Worm (Caenorhabditis elegans) whole organism, late embryonic: ENCODE results near the gene nhr-121.

ENCODE experiments used
- F13H6.1 ChIP-seq: sonication (generic microtip); optimal IDR thresholded peaks from 2 replicates; lab custom pipeline; 2016; ENCODE audit warnings: missing genetic modification characterization, missing compliant biosample characterization
- ama-1 ChIP-seq: fragments of 150-350 bp; optimal IDR thresholded peaks from 2 replicates; lab custom pipeline; 2014
- ceh-14 ChIP-seq: sonication (generic microtip); optimal IDR thresholded peaks from 2 replicates; lab custom pipeline; 2016; ENCODE audit warnings: missing genotype, missing genetic modification characterization, missing compliant biosample characterization
- ceh-18 ChIP-seq: sonication (generic microtip); optimal IDR thresholded peaks from 2 replicates; lab custom pipeline; 2016; ENCODE audit warnings: missing genetic modification characterization, missing compliant biosample characterization
- ceh-19 ChIP-seq: fragments of 200-800 bp; sonication (Bioruptor generic); optimal IDR thresholded peaks from 2 replicates; lab custom pipeline; 2018; ENCODE audit warnings: mild to moderate bottlenecking, missing genetic modification characterization, missing compliant biosample characterization
- ceh-22 ChIP-seq: sonication (generic microtip); optimal IDR thresholded peaks from 2 replicates; lab custom pipeline; 2017; ENCODE audit warnings: missing biosample characterization, missing genetic modification characterization
- ceh-24 ChIP-seq: sonication (generic microtip); optimal IDR thresholded peaks from 2 replicates; lab custom pipeline; 2016; ENCODE audit warnings: mild to moderate bottlenecking, missing genetic modification characterization, missing compliant biosample characterization
- ceh-30 ChIP-seq: fragments of 150-350 bp; optimal IDR thresholded peaks from 2 replicates; lab custom pipeline; 2014; ENCODE audit warnings: missing biosample characterization, missing genetic modification characterization
- ceh-34 ChIP-seq: sonication (generic microtip); optimal IDR thresholded peaks from 2 replicates; lab custom pipeline; 2016; ENCODE audit warnings: mild to moderate bottlenecking, missing genetic modification characterization, missing compliant biosample characterization
- ceh-45 ChIP-seq: fragments of 200-800 bp; sonication (Bioruptor generic); IDR thresholded peaks from 2 replicates; pipeline ENCODE4 v1.3.6; 2022; ENCODE audit warnings: missing genetic modification reagents, missing genetic modification characterization, missing compliant biosample characterization
- ceh-48 ChIP-seq: sonication (generic microtip); optimal IDR thresholded peaks from 2 replicates; lab custom pipeline; 2016; ENCODE audit warnings: missing genetic modification characterization, inconsistent platforms, missing compliant biosample characterization
- ceh-6 ChIP-seq: fragments of 200-800 bp; sonication (Bioruptor generic); optimal IDR thresholded peaks from 2 replicates; lab custom pipeline; 2018; ENCODE audit warnings: mild to moderate bottlenecking, missing genetic modification characterization, missing compliant biosample characterization
- che-1 ChIP-seq: sonication (generic microtip); optimal IDR thresholded peaks from 2 replicates; lab custom pipeline; 2016; ENCODE audit warnings: mild to moderate bottlenecking, missing genetic modification characterization, missing compliant biosample characterization
- dmd-4 ChIP-seq: sonication (generic microtip); optimal IDR thresholded peaks from 2 replicates; lab custom pipeline; 2016; ENCODE audit warnings: borderline replicate concordance, missing genetic modification characterization, missing compliant biosample characterization
- dve-1 ChIP-seq: sonication (generic microtip); optimal IDR thresholded peaks from 2 replicates; lab custom pipeline; 2017; ENCODE audit warnings: antibody characterized with exemption, mild to moderate bottlenecking, missing genetic modification characterization, missing compliant biosample characterization
- elt-2 ChIP-seq: sonication (generic microtip); optimal IDR thresholded peaks from 2 replicates; lab custom pipeline; 2016; ENCODE audit warnings: missing genetic modification reagents, missing genetic modification characterization, missing compliant biosample characterization
- elt-4 ChIP-seq: sonication (generic microtip); optimal IDR thresholded peaks from 2 replicates; lab custom pipeline; 2016; ENCODE audit warnings: missing genetic modification characterization, missing compliant biosample characterization
- ets-4 ChIP-seq: sonication (generic microtip); optimal IDR thresholded peaks from 2 replicates; lab custom pipeline; 2016; ENCODE audit warnings: missing genetic modification characterization, missing compliant biosample characterization
- fax-1 ChIP-seq: sonication (generic microtip); optimal IDR thresholded peaks from 2 replicates; lab custom pipeline; 2016; ENCODE audit warnings: missing genotype, missing genetic modification characterization, missing compliant biosample characterization
- fkh-6 ChIP-seq: sonication (generic microtip); optimal IDR thresholded peaks from 2 replicates; lab custom pipeline; 2016; ENCODE audit warnings: missing genetic modification characterization, missing compliant biosample characterization
- hlh-15 ChIP-seq: sonication (generic microtip); optimal IDR thresholded peaks from 2 replicates; lab custom pipeline; 2016; ENCODE audit warnings: missing genetic modification characterization, missing compliant biosample characterization
- hlh-30 ChIP-seq: sonication (generic microtip); optimal IDR thresholded peaks from 2 replicates; lab custom pipeline; 2017; ENCODE audit warnings: antibody characterized with exemption, missing genetic modification characterization, missing compliant biosample characterization; ENCODE audit not compliant: insufficient read depth
- hlh-6 ChIP-seq: sonication (generic microtip); optimal IDR thresholded peaks from 2 replicates; lab custom pipeline; 2016; ENCODE audit warnings: missing genotype, missing genetic modification characterization, missing compliant biosample characterization
- lim-6 ChIP-seq: sonication (generic microtip); optimal IDR thresholded peaks from 2 replicates; lab custom pipeline; 2016; ENCODE audit warnings: missing genetic modification characterization, missing compliant biosample characterization
- madf-2 ChIP-seq: sonication (generic microtip); optimal IDR thresholded peaks from 2 replicates; lab custom pipeline; 2017; ENCODE audit warnings: missing genetic modification characterization, missing compliant biosample characterization
- mec-3 ChIP-seq: sonication (generic microtip); optimal IDR thresholded peaks from 2 replicates; lab custom pipeline; 2016; ENCODE audit warnings: borderline replicate concordance, missing genetic modification characterization, missing compliant biosample characterization
- nfya-1 ChIP-seq: sonication (generic microtip); optimal IDR thresholded peaks from 2 replicates; lab custom pipeline; 2017; ENCODE audit warnings: missing genetic modification characterization, mild to moderate bottlenecking, missing compliant biosample characterization, antibody characterized with exemption, moderate library complexity
- nhr-11 ChIP-seq: fragments of 150-350 bp; optimal IDR thresholded peaks from 2 replicates; lab custom pipeline; 2014; ENCODE audit warnings: missing biosample characterization, missing genetic modification characterization
- nhr-232 ChIP-seq: sonication (generic microtip); optimal IDR thresholded peaks from 2 replicates; lab custom pipeline; 2016; ENCODE audit warnings: missing genetic modification characterization, missing compliant biosample characterization
- npax-4 ChIP-seq: sonication (generic microtip); optimal IDR thresholded peaks from 2 replicates; lab custom pipeline; 2016; ENCODE audit warnings: missing genetic modification characterization, missing compliant biosample characterization
- pag-3 ChIP-seq: sonication (generic microtip); optimal IDR thresholded peaks from 2 replicates; lab custom pipeline; 2016; ENCODE audit warnings: missing compliant biosample characterization, missing genetic modification characterization, borderline replicate concordance
- pat-9 ChIP-seq: fragments of 200-800 bp; sonication (Bioruptor generic); optimal IDR thresholded peaks from 2 replicates; lab custom pipeline; 2018; ENCODE audit warnings: mild to moderate bottlenecking, missing genetic modification characterization, moderate library complexity, missing compliant biosample characterization
- pax-1 ChIP-seq: fragments of 150-350 bp; optimal IDR thresholded peaks from 2 replicates; lab custom pipeline; 2014; ENCODE audit warnings: missing biosample characterization, missing genetic modification characterization
- pha-2 ChIP-seq: sonication (generic microtip); optimal IDR thresholded peaks from 2 replicates; lab custom pipeline; 2017; ENCODE audit warnings: mild to moderate bottlenecking, missing genetic modification characterization, missing compliant biosample characterization
- pha-4 ChIP-seq: fragments of 150-350 bp; optimal IDR thresholded peaks from 2 replicates; lab custom pipeline; 2018; ENCODE audit warnings: missing biosample characterization, missing genetic modification reagents, missing genetic modification characterization
- pqm-1 ChIP-seq: sonication (generic microtip); optimal IDR thresholded peaks from 2 replicates; lab custom pipeline; 2016; ENCODE audit warnings: missing genetic modification characterization, missing compliant biosample characterization
- pros-1 ChIP-seq: fragments of 150-350 bp; optimal IDR thresholded peaks from 2 replicates; lab custom pipeline; 2014; ENCODE audit warnings: missing biosample characterization, missing genetic modification reagents, missing genetic modification characterization
- ref-2 ChIP-seq: sonication (generic microtip); optimal IDR thresholded peaks from 2 replicates; lab custom pipeline; 2016; ENCODE audit warnings: missing genetic modification characterization, missing compliant biosample characterization
- sox-2 ChIP-seq: fragments of 200-800 bp; sonication (Bioruptor generic); IDR thresholded peaks from 2 replicates; pipeline ENCODE4 v1.3.6; 2022; ENCODE audit warnings: missing genetic modification reagents, missing genetic modification characterization, missing compliant biosample characterization
- sox-4 ChIP-seq: sonication (generic microtip); optimal IDR thresholded peaks from 2 replicates; lab custom pipeline; 2017; ENCODE audit warnings: mild to moderate bottlenecking, missing genetic modification characterization, inconsistent platforms, missing compliant biosample characterization
- syd-9 ChIP-seq: sonication (generic microtip); optimal IDR thresholded peaks from 2 replicates; lab custom pipeline; 2016; ENCODE audit warnings: mild to moderate bottlenecking, missing genetic modification characterization, moderate library complexity, missing compliant biosample characterization
- tbx-2 ChIP-seq: sonication (generic microtip); optimal IDR thresholded peaks from 2 replicates; lab custom pipeline; 2016; ENCODE audit warnings: missing genetic modification characterization, missing compliant biosample characterization
- unc-42 ChIP-seq: sonication (generic microtip); optimal IDR thresholded peaks from 2 replicates; lab custom pipeline; 2016; ENCODE audit warnings: missing genotype, missing genetic modification characterization, missing compliant biosample characterization
- zip-5 ChIP-seq: sonication (generic microtip); optimal IDR thresholded peaks from 2 replicates; lab custom pipeline; 2016; ENCODE audit warnings: missing genetic modification characterization, missing compliant biosample characterization

nhr-121 gene

DNA sequence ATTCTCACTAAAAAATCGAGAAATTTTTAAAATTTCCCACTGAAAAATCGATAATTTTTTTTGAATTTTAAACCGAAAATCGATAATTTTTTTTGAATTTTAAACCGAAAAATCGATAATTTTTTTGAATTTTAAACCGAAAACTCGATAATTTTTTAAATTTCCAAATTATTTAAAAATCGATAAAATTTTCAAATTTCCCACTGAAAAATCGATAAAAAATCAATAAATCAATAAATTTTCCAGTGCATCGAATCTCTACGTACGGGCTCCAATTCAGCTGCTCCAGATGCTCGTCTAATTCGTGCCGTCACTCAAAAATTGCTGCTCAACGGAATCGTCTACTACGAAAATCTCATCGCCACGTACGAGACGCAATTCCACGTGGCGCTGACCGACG is 24.0 kb upstream of the nhr-121 start:
- TF ChIP-seq pqm-1 (no peak), npax-4 (tag; lab: Kevin White, UChicago) (no peak), syd-9 (tag; lab: Kevin White, UChicago) (no peak), pha-4 (tag; lab: Kevin White, UChicago) (no peak), ceh-48 (peak; percentile 37)
- TF ChIP-seq, all 69 proteins: peak for 1

DNA sequence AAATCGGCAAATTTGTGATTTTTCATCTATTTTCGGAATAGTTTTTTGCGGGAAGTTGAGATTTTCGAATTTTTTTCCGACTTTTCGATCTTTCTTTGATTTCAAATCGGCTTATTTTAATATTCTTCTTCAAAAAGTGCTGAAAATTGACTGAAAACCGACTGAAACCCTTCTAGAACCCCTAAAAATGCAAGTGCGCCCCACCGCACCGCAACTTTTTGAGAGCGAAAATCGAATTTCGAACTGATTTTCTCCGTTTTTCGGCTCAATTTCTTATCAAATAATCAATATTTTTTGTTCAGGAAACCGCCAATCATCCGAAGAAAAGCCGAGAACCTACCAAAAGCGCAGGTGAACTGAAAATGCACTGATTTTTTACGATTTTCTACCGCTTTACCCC is 22.7 kb upstream of the nhr-121 start:
- TF ChIP-seq ref-2 (tag; lab: Kevin White, UChicago) = no peak
- no peak for TF ChIP-seq madf-2 (tag; lab: Kevin White, UChicago)
- TF ChIP-seq pat-9 (tag; lab: Kevin White, UChicago) = no peak
- no peak for TF ChIP-seq ama-1
- TF ChIP-seq ceh-48 = no peak
- TF ChIP-seq hlh-6 = no peak
- no peak for TF ChIP-seq pros-1 (tag; lab: Kevin White, UChicago)
- no peak for TF ChIP-seq F13H6.1 (tag; lab: Kevin White, UChicago)
- TF ChIP-seq fax-1 (tag; lab: Kevin White, UChicago) = no peak

- TF ChIP-seq nhr-11 (tag; lab: Kevin White, UChicago) = no peak
Measured at ce11 chrIII:2474781-2475180, 20.2 kb upstream of the nhr-121 start.

DNA sequence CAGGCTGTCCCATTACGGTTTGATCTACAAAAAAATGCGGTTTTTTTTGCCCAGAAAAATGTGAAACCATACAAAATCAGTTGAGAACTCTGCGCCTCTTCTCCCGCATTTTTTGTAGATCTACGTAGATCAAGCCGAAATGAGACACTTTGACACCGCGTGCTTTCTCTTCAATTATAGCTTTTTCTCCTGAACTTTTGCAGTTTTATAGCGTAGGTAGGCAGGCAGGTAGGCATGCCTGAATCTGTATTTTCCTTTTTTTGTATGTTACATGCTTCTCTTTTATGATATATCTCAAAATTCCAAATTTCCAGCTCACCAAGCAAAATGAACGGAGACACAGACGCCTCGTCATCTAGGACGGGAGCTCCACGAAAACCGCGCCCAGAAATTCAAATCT is 18.9 kb upstream of the nhr-121 start, which contains the start of gene smg-6:
Gene smg-6, plus strand, starts transcription at position 301 of the 400 bp plus-strand sequence.
- TF ChIP-seq mec-3 (no peak), elt-2 (no peak), ceh-19 (no peak), ceh-34 (tag; lab: Kevin White, UChicago) (no peak), ceh-24 (tag; lab: Kevin White, UChicago) (no peak), ceh-30 (no peak), pax-1 (tag; lab: Kevin White, UChicago) (no peak), ceh-22 (tag; lab: Kevin White, UChicago) (no peak), fkh-6 (tag; lab: Kevin White, UChicago) (no peak), nfya-1 (tag; lab: Kevin White, UChicago) (no peak), ceh-14 (tag; lab: Kevin White, UChicago) (no peak), hlh-15 (tag; lab: Kevin White, UChicago) (no peak), syd-9 (tag; lab: Kevin White, UChicago) (no peak)

DNA sequence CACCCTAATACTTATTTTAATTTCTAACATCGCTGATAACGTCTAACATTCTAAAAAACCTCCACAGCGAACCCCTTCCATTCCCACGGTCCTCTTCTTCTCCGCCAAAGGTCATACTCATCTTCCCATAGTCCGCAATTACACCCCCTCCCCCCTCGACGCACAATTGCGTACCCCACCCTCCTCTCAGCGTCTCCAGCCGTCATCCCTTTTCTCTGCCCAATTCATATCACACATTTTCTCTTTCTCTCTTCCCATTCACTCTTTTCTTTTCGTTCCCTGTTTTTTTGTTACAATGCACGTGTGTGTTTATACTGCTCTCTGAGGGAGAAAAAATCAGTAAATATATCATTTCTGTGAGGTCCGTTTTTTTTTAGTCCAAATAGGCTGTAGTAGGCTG is 17.2 kb upstream of the nhr-121 start:
- TF ChIP-seq ceh-6 (GFP tag; lab: Kevin White, UChicago) (no peak), elt-2 (peak; percentile 29), pha-2 (tag; lab: Kevin White, UChicago) (no peak), dve-1 (tag; lab: Kevin White, UChicago) (peak; percentile 2), hlh-30 (tag; lab: Kevin White, UChicago) (peak; percentile 61), ref-2 (tag; lab: Kevin White, UChicago) (no peak), unc-42 (tag; lab: Kevin White, UChicago) (no peak), tbx-2 (tag; lab: Kevin White, UChicago) (peak; percentile 7), fax-1 (tag; lab: Kevin White, UChicago) (no peak), ets-4 (tag; lab: Kevin White, UChicago) (no peak), nhr-232 (no peak), ceh-18 (tag; lab: Kevin White, UChicago) (no peak), sox-4 (no peak), zip-5 (tag; lab: Kevin White, UChicago) (no peak), lim-6 (tag; lab: Kevin White, UChicago) (no peak), elt-4 (tag; lab: Kevin White, UChicago) (no peak), hlh-15 (tag; lab: Kevin White, UChicago) (no peak), nfya-1 (tag; lab: Kevin White, UChicago) (peak; percentile 71), che-1 (no peak), ceh-45 (GFP tag; lab: Robert Waterston, UW) (no peak), pros-1 (tag; lab: Kevin White, UChicago) (no peak), sox-2 (GFP tag; lab: Robert Waterston, UW) (no peak; the same call in 1 of the 2 replicates), dmd-4 (tag; lab: Kevin White, UChicago) (no peak), pag-3 (tag; lab: Kevin White, UChicago) (no peak)
- TF ChIP-seq, all 69 proteins: peak for 5
